Worm (Caenorhabditis elegans) whole organism, young adult: ENCODE results near the gene C35B1.7.

ENCODE experiments used
- ama-1 ChIP-seq, 3 experiments: fragments of 150-350 bp in 1 of 3; sonication (generic microtip) in 2 of 3; optimal IDR thresholded peaks; 2 replicates each; lab custom pipeline; 2014 to 2018; ENCODE audit warnings: missing biosample characterization in 2 of 3, missing genetic modification characterization in 2 of 3, missing genetic modification reagents in 2 of 3
- cebp-2 ChIP-seq: fragments of 200-800 bp; sonication (Bioruptor generic); IDR thresholded peaks from 2 replicates; pipeline ENCODE4 v1.3.6; 2022; ENCODE audit warnings: missing genetic modification characterization, missing compliant biosample characterization
- mes-4 ChIP-seq: sonication (generic microtip); optimal IDR thresholded peaks from 2 replicates; lab custom pipeline; 2016; ENCODE audit warnings: missing genotype, missing genetic modification characterization, missing compliant biosample characterization
- ztf-3 ChIP-seq: fragments of 200-800 bp; sonication (Bioruptor generic); optimal IDR thresholded peaks from 2 replicates; lab custom pipeline; 2018; ENCODE audit warnings: mild to moderate bottlenecking, missing genetic modification characterization, missing compliant biosample characterization

DNA sequence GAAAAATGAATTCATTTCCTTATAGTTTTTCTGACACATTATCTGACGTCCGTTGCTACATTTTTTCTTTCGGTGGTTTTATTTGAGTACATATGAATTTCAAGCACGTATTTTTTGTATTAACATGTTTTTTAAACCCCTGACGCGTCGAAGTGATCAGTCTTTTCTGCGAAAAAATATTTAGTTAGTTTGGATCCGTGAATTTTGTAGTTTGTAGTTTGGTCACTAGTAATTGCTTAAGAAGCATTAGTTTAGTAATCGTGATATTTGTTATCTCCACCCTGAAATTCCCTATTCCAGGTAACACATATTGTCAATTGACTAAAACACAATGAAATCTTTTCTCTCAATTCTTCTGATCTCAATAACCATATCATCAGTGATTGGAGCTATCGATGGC, at the start of gene C35B1.7:
- no peak for TF ChIP-seq ama-1 (optimal IDR thresholded peaks at IDR 0.05; lab: Kevin White, UChicago)
- TF ChIP-seq ama-1 (GFP tag; optimal IDR thresholded peaks at IDR 0.05; lab: Kevin White, UChicago), result no peak
- no peak for TF ChIP-seq ztf-3
- no peak for TF ChIP-seq cebp-2 (GFP tag; lab: Robert Waterston, UW)
- no peak for TF ChIP-seq mes-4 (tag; lab: Kevin White, UChicago)
